Fruit fly (Drosophila melanogaster) whole organism, embryonic: Measurements from ENCODE around the gene Nsun5.

Source experiments
- ATbp ChIP-seq: fragments of 200-800 bp; sonication (Bioruptor generic); optimal IDR thresholded peaks from 2 replicates; lab custom pipeline; 2017; ENCODE audit warnings: missing biosample characterization, mild to moderate bottlenecking, missing genetic modification characterization, missing genetic modification reagents
- CG1024 ChIP-seq: fragments of 200-800 bp; sonication (Bioruptor generic); IDR thresholded peaks from 2 replicates; pipeline ENCODE4 v1.3.6; 2022; ENCODE audit warnings: missing biosample characterization, missing genetic modification characterization
- CG10366 ChIP-seq: fragments of 200-800 bp; sonication (Bioruptor generic); IDR thresholded peaks from 2 replicates; pipeline ENCODE4 v1.3.6; 2022; ENCODE audit warnings: missing biosample characterization, missing genetic modification characterization
- CG11504 ChIP-seq: fragments of 200-800 bp; sonication (Bioruptor generic); optimal IDR thresholded peaks from 3 replicates; lab custom pipeline; 2019; ENCODE audit warnings: missing biosample characterization, mild to moderate bottlenecking, missing genetic modification characterization, moderate library complexity
- CG11695 ChIP-seq: fragments of 200-800 bp; sonication (Bioruptor generic); IDR thresholded peaks from 3 replicates; pipeline ENCODE4 v1.3.6; 2022; ENCODE audit warnings: missing biosample characterization, missing genetic modification characterization
- CG11696 ChIP-seq: fragments of 200-800 bp; sonication (Bioruptor generic); IDR thresholded peaks from 2 replicates; pipeline ENCODE4 v1.3.6; 2022; ENCODE audit warnings: missing biosample characterization, missing genetic modification characterization
- CG12942 ChIP-seq: fragments of 200-800 bp; sonication (Bioruptor generic); optimal IDR thresholded peaks from 3 replicates; lab custom pipeline; 2016; ENCODE audit warnings: missing biosample characterization, missing genetic modification characterization
- CG14014 ChIP-seq: fragments of 200-800 bp; sonication (Bioruptor generic); IDR thresholded peaks from 2 replicates; pipeline ENCODE4 v1.3.6; 2022; ENCODE audit warnings: missing biosample characterization, missing genetic modification characterization
- CG17361 ChIP-seq: fragments of 200-800 bp; sonication (Bioruptor generic); IDR thresholded peaks from 3 replicates; pipeline ENCODE4 v1.3.6; 2022; ENCODE audit warnings: missing biosample characterization, missing genetic modification characterization
- CG17385 ChIP-seq: fragments of 200-800 bp; sonication (Bioruptor generic); optimal IDR thresholded peaks from 3 replicates; lab custom pipeline; 2018; ENCODE audit warnings: missing biosample characterization, mild to moderate bottlenecking, missing genetic modification characterization
- CG18599 ChIP-seq: fragments of 200-800 bp; sonication (Bioruptor generic); optimal IDR thresholded peaks from 3 replicates; lab custom pipeline; 2017; ENCODE audit warnings: missing biosample characterization, missing genetic modification characterization, mild to moderate bottlenecking, moderate library complexity, missing genetic modification reagents
- CG18619 ChIP-seq: fragments of 200-800 bp; sonication (Bioruptor generic); optimal IDR thresholded peaks from 3 replicates; lab custom pipeline; 2017; ENCODE audit warnings: missing biosample characterization, mild to moderate bottlenecking, missing genetic modification characterization
- CG31388 ChIP-seq: fragments of 200-800 bp; sonication (Bioruptor generic); optimal IDR thresholded peaks from 2 replicates; lab custom pipeline; 2016; ENCODE audit warnings: missing biosample characterization, missing genetic modification characterization
- CG5953 ChIP-seq: fragments of 200-800 bp; sonication (Bioruptor generic); IDR thresholded peaks from 2 replicates; pipeline ENCODE4 v1.3.6; 2022; ENCODE audit warnings: missing biosample characterization, missing genetic modification characterization
- CG6765 ChIP-seq: fragments of 200-800 bp; sonication (Bioruptor generic); optimal IDR thresholded peaks from 3 replicates; lab custom pipeline; 2017; ENCODE audit warnings: missing biosample characterization, mild to moderate bottlenecking, missing genetic modification characterization
- CG9609 ChIP-seq: fragments of 200-800 bp; sonication (Bioruptor generic); optimal IDR thresholded peaks from 3 replicates; lab custom pipeline; 2016; ENCODE audit warnings: missing biosample characterization, missing genetic modification characterization
- Dip2 ChIP-seq: fragments of 200-800 bp; sonication (Bioruptor generic); IDR thresholded peaks from 2 replicates; pipeline ENCODE4 v1.3.6; 2022; ENCODE audit warnings: missing biosample characterization, missing genetic modification characterization
- Dref ChIP-seq: fragments of 200-800 bp; sonication (Bioruptor generic); IDR thresholded peaks from 2 replicates; pipeline ENCODE4 v1.3.6; 2022; ENCODE audit warnings: missing biosample characterization, missing genetic modification characterization
- Drgx ChIP-seq: fragments of 200-800 bp; sonication (Bioruptor generic); IDR thresholded peaks from 2 replicates; pipeline ENCODE4 v1.3.6; 2022; ENCODE audit warnings: missing biosample characterization, missing genetic modification characterization
- Elba2 ChIP-seq: fragments of 200-800 bp; sonication (Bioruptor generic); optimal IDR thresholded peaks from 3 replicates; lab custom pipeline; 2016; ENCODE audit warnings: missing biosample characterization, missing genetic modification characterization
- Ets65A ChIP-seq: fragments of 200-800 bp; sonication (Bioruptor generic); peaks from one replicate; lab custom pipeline; 2016; ENCODE audit warnings: missing biosample characterization, missing genetic modification characterization
- Fer1 ChIP-seq: fragments of 200-800 bp; sonication (Bioruptor generic); optimal IDR thresholded peaks from 2 replicates; lab custom pipeline; 2017; ENCODE audit warnings: missing biosample characterization, mild to moderate bottlenecking, missing genetic modification characterization
- HHEX ChIP-seq: fragments of 200-800 bp; sonication (Bioruptor generic); optimal IDR thresholded peaks from 3 replicates; lab custom pipeline; 2017; ENCODE audit warnings: missing biosample characterization, mild to moderate bottlenecking, missing genetic modification characterization, missing genetic modification reagents
- Hr51 ChIP-seq, 2 experiments: fragments of 200-800 bp; sonication (Bioruptor generic); optimal IDR thresholded peaks; 2 replicates in 1 of 2; 3 replicates in 1 of 2; lab custom pipeline; 2016 to 2018; ENCODE audit warnings: missing biosample characterization in 2 of 2, missing genetic modification characterization in 2 of 2, mild to moderate bottlenecking in 1 of 2, moderate library complexity in 1 of 2
- Meics ChIP-seq: fragments of 200-800 bp; sonication (Bioruptor generic); optimal IDR thresholded peaks from 2 replicates; lab custom pipeline; 2017; ENCODE audit warnings: missing biosample characterization, mild to moderate bottlenecking, missing genetic modification characterization
- NfI ChIP-seq: fragments of 200-800 bp; sonication (Bioruptor generic); optimal IDR thresholded peaks from 3 replicates; lab custom pipeline; 2018; ENCODE audit warnings: missing biosample characterization, mild to moderate bottlenecking, missing genetic modification characterization, moderate library complexity
- Side ChIP-seq: fragments of 200-800 bp; sonication (Bioruptor generic); optimal IDR thresholded peaks from 2 replicates; lab custom pipeline; 2016; ENCODE audit warnings: missing biosample characterization, missing genetic modification characterization
- Sin3A ChIP-seq: fragments of >200 bp; optimal IDR thresholded peaks from 2 replicates; lab custom pipeline; 2018
- Taf1 ChIP-seq: fragments of 200-800 bp; sonication (Bioruptor generic); IDR thresholded peaks from 2 replicates; pipeline ENCODE4 v1.3.6; 2022; ENCODE audit warnings: missing biosample characterization, missing genetic modification characterization
- az2 ChIP-seq: fragments of 200-800 bp; sonication (Bioruptor generic); optimal IDR thresholded peaks from 3 replicates; lab custom pipeline; 2016; ENCODE audit warnings: missing biosample characterization, missing genetic modification characterization
- btn ChIP-seq: fragments of 200-800 bp; sonication (Bioruptor generic); optimal IDR thresholded peaks from 2 replicates; lab custom pipeline; 2016; ENCODE audit warnings: missing biosample characterization, missing genetic modification characterization
- cato ChIP-seq: fragments of 200-800 bp; sonication (Bioruptor generic); optimal IDR thresholded peaks from 2 replicates; lab custom pipeline; 2016; ENCODE audit warnings: missing biosample characterization, missing genetic modification characterization, borderline replicate concordance
- crp ChIP-seq, 2 experiments: fragments of 200-800 bp; sonication (Bioruptor generic); optimal IDR thresholded peaks; 2 replicates in 1 of 2; 3 replicates in 1 of 2; lab custom pipeline; 2017; ENCODE audit warnings: missing biosample characterization in 2 of 2, missing genetic modification characterization in 2 of 2, mild to moderate bottlenecking in 1 of 2, moderate library complexity in 1 of 2
- danr ChIP-seq: fragments of 200-800 bp; sonication (Bioruptor generic); IDR thresholded peaks from 2 replicates; pipeline ENCODE4 v1.3.6; 2022; ENCODE audit warnings: missing biosample characterization, missing genetic modification characterization
- dmrt99B ChIP-seq: fragments of 200-800 bp; sonication (Bioruptor generic); optimal IDR thresholded peaks from 2 replicates; lab custom pipeline; 2018; ENCODE audit warnings: missing biosample characterization, mild to moderate bottlenecking, missing genetic modification characterization, moderate library complexity
- dpn ChIP-seq, 2 experiments: fragments of 200-800 bp; sonication (Bioruptor generic); optimal IDR thresholded peaks; 3 replicates each; lab custom pipeline; 2016; ENCODE audit warnings: missing biosample characterization in 2 of 2, missing genetic modification characterization in 2 of 2
- exex ChIP-seq: fragments of 200-800 bp; sonication (Bioruptor generic); optimal IDR thresholded peaks from 4 replicates; lab custom pipeline; 2018; ENCODE audit warnings: missing biosample characterization, mild to moderate bottlenecking, missing genetic modification characterization, moderate library complexity
- ftz-f1 ChIP-seq: fragments of 200-800 bp; sonication (Bioruptor generic); optimal IDR thresholded peaks from 2 replicates; lab custom pipeline; 2016; ENCODE audit warnings: missing biosample characterization, missing genetic modification characterization
- grau ChIP-seq: fragments of 200-800 bp; optimal IDR thresholded peaks from 3 replicates; lab custom pipeline; 2019; ENCODE audit warnings: missing biosample characterization, mild to moderate bottlenecking, missing genetic modification characterization, moderate library complexity
- lilli ChIP-seq: fragments of 200-800 bp; sonication (Bioruptor generic); optimal IDR thresholded peaks from 3 replicates; lab custom pipeline; 2016; ENCODE audit warnings: missing biosample characterization, missing genetic modification characterization
- nom ChIP-seq: fragments of 200-800 bp; sonication (Bioruptor generic); optimal IDR thresholded peaks from 2 replicates; lab custom pipeline; 2017; ENCODE audit warnings: missing biosample characterization, missing genetic modification characterization, mild to moderate bottlenecking, moderate library complexity, missing genetic modification reagents
- pros ChIP-seq: fragments of 200-800 bp; sonication (Bioruptor generic); optimal IDR thresholded peaks from 3 replicates; lab custom pipeline; 2019; ENCODE audit warnings: missing biosample characterization, mild to moderate bottlenecking, missing genetic modification characterization, moderate library complexity
- sens ChIP-seq: fragments of 200-800 bp; sonication (Bioruptor generic); peaks from one replicate; lab custom pipeline; 2016; ENCODE audit warnings: missing biosample characterization, missing genetic modification characterization
- so ChIP-seq: fragments of 200-800 bp; sonication (Bioruptor generic); IDR thresholded peaks from 3 replicates; pipeline ENCODE4 v1.3.6; 2022; ENCODE audit warnings: missing biosample characterization, missing genetic modification characterization
- tx ChIP-seq: fragments of 200-800 bp; sonication (Bioruptor generic); optimal IDR thresholded peaks from 2 replicates; lab custom pipeline; 2016; ENCODE audit warnings: missing biosample characterization, missing genetic modification characterization
- unc-4 ChIP-seq: fragments of 200-800 bp; sonication (Bioruptor generic); IDR thresholded peaks from 2 replicates; pipeline ENCODE4 v1.3.6; 2022; ENCODE audit warnings: missing biosample characterization, missing genetic modification characterization; ENCODE audit not compliant: partially characterized antibody
- wor ChIP-seq: fragments of 200-800 bp; sonication (Bioruptor generic); IDR thresholded peaks from 2 replicates; pipeline ENCODE4 v1.3.6; 2022; ENCODE audit warnings: missing biosample characterization, missing genetic modification characterization
- yki ChIP-seq: fragments of >200 bp; optimal IDR thresholded peaks from 3 replicates; lab custom pipeline; 2018
- zfh2 ChIP-seq: fragments of 200-800 bp; sonication (Bioruptor generic); optimal IDR thresholded peaks from 2 replicates; lab custom pipeline; 2016; ENCODE audit warnings: missing biosample characterization, missing genetic modification characterization

The Nsun5 gene

DNA sequence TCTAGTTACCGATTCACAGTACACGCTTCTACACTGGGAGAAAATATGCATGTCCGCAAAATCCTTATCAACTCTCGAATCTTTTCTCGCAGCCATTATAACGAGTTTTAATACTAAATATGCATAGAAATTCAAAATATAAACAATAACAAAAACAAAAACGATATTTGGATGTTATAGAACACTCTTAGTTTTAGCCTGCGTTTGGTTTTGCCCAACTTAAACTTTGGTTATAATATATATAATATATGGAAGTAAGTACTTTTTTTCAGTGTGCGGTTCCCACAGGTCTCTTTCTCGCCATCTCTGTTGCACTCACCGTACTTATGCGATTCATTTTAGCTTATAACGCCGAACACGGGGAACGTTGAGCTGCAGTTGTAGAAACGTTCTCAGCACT, 49.7 kb upstream of the Nsun5 start, which contains the start of gene cry (continued):
- no peak for TF ChIP-seq ftz-f1 (GFP tag; lab: Kevin White, UChicago)
- peak; percentile 80 for TF ChIP-seq dmrt99B (tag; lab: Kevin White, UChicago)
- no peak for TF ChIP-seq Sin3A (lab: Kevin White, UChicago)
- TF ChIP-seq CG12942 (GFP tag; lab: Kevin White, UChicago): peak; percentile 2
- peak; percentile 52 for TF ChIP-seq ATbp (GFP tag; lab: Kevin White, UChicago)
- no peak for TF ChIP-seq CG6765 (GFP tag; lab: Kevin White, UChicago)
- TF ChIP-seq nom (GFP tag; lab: Kevin White, UChicago): peak; percentile 80
- no peak for TF ChIP-seq Dip2 (GFP tag; lab: Robert Waterston, UW)
- TF ChIP-seq cato (GFP tag; lab: Kevin White, UChicago): no peak
- TF ChIP-seq so (GFP tag; lab: Robert Waterston, UW): peak; percentile 17; the same call in 1 of the 3 replicates
- TF ChIP-seq CG5953 (GFP tag; lab: Robert Waterston, UW): no peak
- TF ChIP-seq Elba2 (GFP tag; lab: Kevin White, UChicago): no peak
- peak; percentile 73 for TF ChIP-seq Drgx (GFP tag; lab: Robert Waterston, UW)
- TF ChIP-seq HHEX (GFP tag; lab: Kevin White, UChicago): peak; percentile 19
- TF ChIP-seq az2: peak; percentile 56
- TF ChIP-seq CG17385 (GFP tag; lab: Kevin White, UChicago): peak; percentile 52
- TF ChIP-seq tx (GFP tag; lab: Kevin White, UChicago): no peak
- TF ChIP-seq CG10366 (GFP tag; lab: Robert Waterston, UW): peak; percentile 30; the same call in 1 of the 2 replicates
- TF ChIP-seq Taf1 (GFP tag; lab: Robert Waterston, UW): no peak
- TF ChIP-seq unc-4 (GFP tag; lab: Robert Waterston, UW): no peak
- TF ChIP-seq CG14014 (GFP tag; lab: Robert Waterston, UW): no peak
- TF ChIP-seq CG11696: no peak
- no peak for TF ChIP-seq CG1024 (GFP tag; lab: Robert Waterston, UW)
- peak; percentile 53 for TF ChIP-seq wor
- peak; percentile 36 for TF ChIP-seq NfI (GFP tag; lab: Kevin White, UChicago)
- TF ChIP-seq zfh2 (GFP tag; lab: Kevin White, UChicago): no peak
- no peak for TF ChIP-seq Side (GFP tag; lab: Kevin White, UChicago)
- peak; percentile 42 for TF ChIP-seq CG18619 (GFP tag; lab: Kevin White, UChicago)
- TF ChIP-seq yki (lab: Kevin White, UChicago): no peak
- TF ChIP-seq, all 482 proteins: peak for 140

DNA sequence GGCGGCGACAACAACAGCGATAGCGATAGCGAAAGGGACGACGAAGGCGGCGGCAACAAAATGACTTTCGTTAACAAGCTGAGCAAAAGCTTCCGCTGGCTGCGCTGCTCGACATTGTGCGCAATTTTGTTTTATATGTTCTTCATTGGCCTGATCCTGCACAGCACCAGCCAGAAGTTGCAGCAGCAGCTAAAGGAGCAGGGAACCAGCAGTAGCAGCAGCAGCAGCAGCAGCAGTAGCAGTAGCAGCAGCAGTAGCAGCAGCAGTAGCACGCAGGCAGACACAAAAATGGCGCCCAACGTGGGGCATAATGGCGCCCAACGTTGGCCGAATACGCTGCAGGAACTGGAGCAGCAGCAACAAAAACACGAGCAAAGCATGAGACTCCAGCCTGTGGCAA, 27.9 kb upstream of the Nsun5 start:
- TF ChIP-seq CG17361 (GFP tag; lab: Robert Waterston, UW): 0 out of 3 replicates have a peak, but pooled peaks have one; percentile 26
- TF ChIP-seq zfh2 (GFP tag; lab: Kevin White, UChicago): no peak
- TF ChIP-seq exex: no peak
- TF ChIP-seq Ets65A: peak; percentile 79
- TF ChIP-seq CG31388 (GFP tag; lab: Kevin White, UChicago): no peak
- TF ChIP-seq, all 482 proteins: peak for 2

DNA sequence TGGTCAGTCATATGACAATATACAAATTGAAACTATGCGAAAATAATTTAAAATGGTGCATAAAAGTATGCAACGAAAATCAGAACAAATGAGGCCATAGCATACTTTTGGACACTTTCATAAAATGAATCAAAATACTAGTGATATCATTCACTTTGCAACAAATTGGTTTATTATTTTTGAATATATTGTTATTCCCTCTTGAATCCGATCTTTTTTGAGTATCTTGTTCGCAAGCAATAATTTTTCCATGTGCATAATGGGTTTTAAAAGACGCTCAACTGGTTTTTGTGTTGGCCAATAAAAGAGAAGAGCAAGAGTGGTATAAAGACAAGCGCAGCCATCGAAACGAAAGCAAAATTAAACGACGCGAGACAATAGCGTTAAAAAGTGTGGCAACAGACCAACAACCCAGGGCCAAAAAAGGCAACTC, 25.6 kb upstream of the Nsun5 start:
- peak; percentile 68 for TF ChIP-seq CG11504 (tag; lab: Kevin White, UChicago)
- TF ChIP-seq Meics (GFP tag; lab: Kevin White, UChicago): peak; percentile 21
- no peak for TF ChIP-seq tx (GFP tag; lab: Kevin White, UChicago)
- TF ChIP-seq Hr51 (GFP tag; optimal IDR thresholded peaks at IDR 0.05; lab: Kevin White, UChicago): peak in 1 of 2 experiments; percentile 65
- TF ChIP-seq dpn (GFP tag; optimal IDR thresholded peaks at IDR 0.05; lab: Kevin White, UChicago): peak in 1 of 2 experiments; percentile 16
- TF ChIP-seq CG18599 (GFP tag; lab: Kevin White, UChicago): peak; percentile 4
- peak; percentile 1 for TF ChIP-seq lilli
- TF ChIP-seq CG9609 (GFP tag; lab: Kevin White, UChicago): no peak
- TF ChIP-seq CG17361 (GFP tag; lab: Robert Waterston, UW): 0 out of 3 replicates have a peak, but pooled peaks have one; percentile 21
- peak; percentile 62 for TF ChIP-seq sens (GFP tag; lab: Kevin White, UChicago)
- no peak for TF ChIP-seq danr
- no peak for TF ChIP-seq crp (GFP tag; optimal IDR thresholded peaks at IDR 0.05; lab: Kevin White, UChicago)
- no peak for TF ChIP-seq Side (GFP tag; lab: Kevin White, UChicago)
- TF ChIP-seq CG11695: 0 out of 3 replicates have a peak, but pooled peaks have one; percentile 23
- TF ChIP-seq grau (tag; lab: Kevin White, UChicago): peak; percentile 48
- peak; percentile 12 for TF ChIP-seq pros
- no peak for TF ChIP-seq Dref
- peak; percentile 19 for TF ChIP-seq Fer1 (GFP tag; lab: Kevin White, UChicago)
- TF ChIP-seq btn (GFP tag; lab: Kevin White, UChicago): no peak
